Worm (Caenorhabditis elegans) whole organism, L3 larva: ENCODE measurements around the gene ztf-31.
A peak's percentile ranks its signal among the peaks of the same experiment; 100 is the strongest.

ENCODE experiments used
- R02D3.7 ChIP-seq: fragments of 150-350 bp; optimal IDR thresholded peaks from 2 replicates; lab custom pipeline; 2014; ENCODE audit warnings: missing biosample characterization, missing genetic modification characterization
- ZK546.5 ChIP-seq: sonication (generic microtip); optimal IDR thresholded peaks from 2 replicates; lab custom pipeline; 2017; ENCODE audit warnings: missing biosample characterization, missing genetic modification characterization
- aly-2 ChIP-seq: fragments of 150-350 bp; optimal IDR thresholded peaks from 2 replicates; lab custom pipeline; 2014; ENCODE audit warnings: missing biosample characterization, missing genetic modification characterization
- ama-1 ChIP-seq: fragments of 150-350 bp; optimal IDR thresholded peaks from 2 replicates; lab custom pipeline; 2018
- ceh-16 ChIP-seq: sonication (generic microtip); optimal IDR thresholded peaks from 2 replicates; lab custom pipeline; 2017; ENCODE audit warnings: missing biosample characterization, missing genetic modification characterization
- ceh-28 ChIP-seq: fragments of 150-350 bp; optimal IDR thresholded peaks from 2 replicates; lab custom pipeline; 2014; ENCODE audit warnings: missing biosample characterization, missing genetic modification reagents, missing genetic modification characterization
- daf-12 ChIP-seq: fragments of 150-350 bp; optimal IDR thresholded peaks from 2 replicates; lab custom pipeline; 2014; ENCODE audit warnings: missing biosample characterization, missing genetic modification reagents, missing genetic modification characterization
- egl-27 ChIP-seq: sonication (generic microtip); optimal IDR thresholded peaks from 4 replicates; lab custom pipeline; 2017; ENCODE audit warnings: missing biosample characterization, missing genetic modification reagents, missing genetic modification characterization
- egl-5 ChIP-seq: fragments of 150-350 bp; optimal IDR thresholded peaks from 2 replicates; lab custom pipeline; 2017; ENCODE audit warnings: missing biosample characterization, missing genetic modification reagents, missing genetic modification characterization, inconsistent platforms
- elt-1 ChIP-seq: fragments of 150-350 bp; optimal IDR thresholded peaks from 2 replicates; lab custom pipeline; 2014; ENCODE audit warnings: missing biosample characterization, missing genetic modification characterization
- elt-2 ChIP-seq: sonication (generic microtip); optimal IDR thresholded peaks from 2 replicates; lab custom pipeline; 2016; ENCODE audit warnings: missing genetic modification reagents, mild to moderate bottlenecking, missing genetic modification characterization, missing compliant biosample characterization
- elt-3 ChIP-seq, 3 experiments: fragments of 150-350 bp in 1 of 3; sonication (generic microtip) in 2 of 3; optimal IDR thresholded peaks; 2 replicates in 2 of 3; 4 replicates in 1 of 3; lab custom pipeline; 2014 to 2017; ENCODE audit warnings: missing biosample characterization in 3 of 3, missing genetic modification characterization in 3 of 3
- eor-1 ChIP-seq, 2 experiments: fragments of 150-350 bp; optimal IDR thresholded peaks; 2 replicates each; lab custom pipeline; 2014 to 2018; ENCODE audit warnings: missing biosample characterization in 2 of 2, missing genetic modification characterization in 2 of 2
- fkh-10 ChIP-seq: sonication (generic microtip); optimal IDR thresholded peaks from 2 replicates; lab custom pipeline; 2017; ENCODE audit warnings: missing biosample characterization, missing genetic modification reagents, missing genetic modification characterization
- fkh-2 ChIP-seq: fragments of 150-350 bp; optimal IDR thresholded peaks from 2 replicates; lab custom pipeline; 2014; ENCODE audit warnings: missing biosample characterization, missing genetic modification reagents, missing genetic modification characterization
- fos-1 ChIP-seq: fragments of 150-350 bp; optimal IDR thresholded peaks from 2 replicates; lab custom pipeline; 2014; ENCODE audit warnings: missing biosample characterization, missing genetic modification characterization
- hmg-11 ChIP-seq: sonication (generic microtip); optimal IDR thresholded peaks from 2 replicates; lab custom pipeline; 2016; ENCODE audit warnings: missing genetic modification characterization, missing compliant biosample characterization
- jun-1 ChIP-seq: fragments of 150-350 bp; optimal IDR thresholded peaks from 2 replicates; lab custom pipeline; 2014; ENCODE audit warnings: missing biosample characterization, missing genetic modification reagents, missing genetic modification characterization
- lin-39 ChIP-seq: fragments of 150-350 bp; optimal IDR thresholded peaks from 2 replicates; lab custom pipeline; 2018; ENCODE audit warnings: missing biosample characterization, missing genetic modification reagents, missing genetic modification characterization
- lsy-12 ChIP-seq: sonication (generic microtip); optimal IDR thresholded peaks from 2 replicates; lab custom pipeline; 2016; ENCODE audit warnings: mild to moderate bottlenecking, missing genetic modification characterization, missing compliant biosample characterization
- mdl-1 ChIP-seq: fragments of 150-350 bp; optimal IDR thresholded peaks from 2 replicates; lab custom pipeline; 2014; ENCODE audit warnings: missing biosample characterization, missing genetic modification characterization
- mml-1 ChIP-seq: fragments of 150-350 bp; sonication (generic microtip); optimal IDR thresholded peaks from 3 replicates; lab custom pipeline; 2014; ENCODE audit warnings: missing biosample characterization, missing genetic modification characterization
- nhr-11 ChIP-seq: fragments of 150-350 bp; optimal IDR thresholded peaks from 2 replicates; lab custom pipeline; 2014; ENCODE audit warnings: missing biosample characterization, missing genetic modification characterization
- nhr-23 ChIP-seq: fragments of 150-350 bp; optimal IDR thresholded peaks from 2 replicates; lab custom pipeline; 2014; ENCODE audit warnings: missing biosample characterization, missing genetic modification reagents, missing genetic modification characterization
- nhr-237 ChIP-seq: fragments of 150-350 bp; optimal IDR thresholded peaks from 2 replicates; lab custom pipeline; 2014; ENCODE audit warnings: missing biosample characterization, missing genetic modification characterization
- nhr-25 ChIP-seq: sonication (generic microtip); optimal IDR thresholded peaks from 2 replicates; lab custom pipeline; 2017; ENCODE audit warnings: missing biosample characterization, missing genetic modification characterization
- nhr-43 ChIP-seq: sonication (generic microtip); optimal IDR thresholded peaks from 2 replicates; lab custom pipeline; 2016; ENCODE audit warnings: mild to moderate bottlenecking, missing genetic modification characterization, missing compliant biosample characterization; ENCODE audit not compliant: poor library complexity, severe bottlenecking
- nhr-67 ChIP-seq: fragments of 150-350 bp; optimal IDR thresholded peaks from 2 replicates; lab custom pipeline; 2014; ENCODE audit warnings: missing biosample characterization, missing genetic modification characterization
- nhr-76 ChIP-seq: fragments of 150-350 bp; sonication (generic microtip); optimal IDR thresholded peaks from 5 replicates; lab custom pipeline; 2014; ENCODE audit warnings: missing biosample characterization, missing genetic modification characterization
- nhr-77 ChIP-seq: fragments of 150-350 bp; optimal IDR thresholded peaks from 2 replicates; lab custom pipeline; 2014; ENCODE audit warnings: missing biosample characterization, missing genetic modification characterization
- pqm-1 ChIP-seq: fragments of 150-350 bp; optimal IDR thresholded peaks from 2 replicates; lab custom pipeline; 2017; ENCODE audit warnings: missing biosample characterization, missing genetic modification characterization, inconsistent platforms
- sea-2 ChIP-seq: fragments of 150-350 bp; sonication (generic microtip); optimal IDR thresholded peaks from 4 replicates; lab custom pipeline; 2014; ENCODE audit warnings: missing biosample characterization, missing genetic modification reagents, missing genetic modification characterization
- skn-1 ChIP-seq: fragments of 150-350 bp; optimal IDR thresholded peaks from 2 replicates; lab custom pipeline; 2014; ENCODE audit warnings: missing biosample characterization, missing genetic modification characterization
- tbx-2 ChIP-seq: sonication (generic microtip); optimal IDR thresholded peaks from 2 replicates; lab custom pipeline; 2016; ENCODE audit warnings: mild to moderate bottlenecking, missing genetic modification characterization, missing compliant biosample characterization
- unc-39 ChIP-seq: sonication (generic microtip); optimal IDR thresholded peaks from 4 replicates; lab custom pipeline; 2017; ENCODE audit warnings: missing biosample characterization, missing genetic modification characterization
- ztf-11 ChIP-seq: fragments of 150-350 bp; optimal IDR thresholded peaks from 2 replicates; lab custom pipeline; 2014; ENCODE audit warnings: missing biosample characterization, missing genetic modification characterization

Gene ztf-31

DNA sequence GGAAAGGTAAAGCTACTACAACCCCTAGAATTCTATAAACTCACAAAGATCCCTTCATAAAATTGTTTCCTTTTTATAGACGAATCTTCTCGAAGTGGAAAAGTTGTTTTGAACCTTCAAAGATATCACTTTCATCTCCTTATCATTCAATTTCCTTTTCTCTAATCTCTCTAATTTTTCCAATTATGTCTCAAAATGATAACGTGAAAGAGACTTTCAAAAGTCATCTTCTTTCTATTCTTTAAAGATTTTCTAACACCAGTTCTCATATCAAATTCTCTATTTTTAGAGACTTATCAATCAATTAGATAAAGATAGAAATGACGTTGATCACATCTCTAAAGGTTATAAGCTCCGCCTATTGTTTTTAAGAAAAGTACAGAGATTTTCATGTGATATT is 41.7 kb upstream of the ztf-31 start:
- TF ChIP-seq eor-1 (tag; optimal IDR thresholded peaks at IDR 0.05; lab: Kevin White, UChicago): no peak
- no peak for TF ChIP-seq nhr-67 (tag; lab: Kevin White, UChicago)
- no peak for TF ChIP-seq R02D3.7 (tag; lab: Kevin White, UChicago)
- no peak for TF ChIP-seq mdl-1 (tag; lab: Kevin White, UChicago)
- TF ChIP-seq nhr-23 (tag; lab: Kevin White, UChicago): peak; percentile 47
- TF ChIP-seq fkh-2: no peak
- peak; percentile 32 for TF ChIP-seq nhr-43 (tag; lab: Kevin White, UChicago)
- TF ChIP-seq lsy-12: no peak
- TF ChIP-seq nhr-25 (tag; lab: Kevin White, UChicago): peak; percentile 5
- TF ChIP-seq egl-5 (tag; lab: Kevin White, UChicago): no peak

DNA sequence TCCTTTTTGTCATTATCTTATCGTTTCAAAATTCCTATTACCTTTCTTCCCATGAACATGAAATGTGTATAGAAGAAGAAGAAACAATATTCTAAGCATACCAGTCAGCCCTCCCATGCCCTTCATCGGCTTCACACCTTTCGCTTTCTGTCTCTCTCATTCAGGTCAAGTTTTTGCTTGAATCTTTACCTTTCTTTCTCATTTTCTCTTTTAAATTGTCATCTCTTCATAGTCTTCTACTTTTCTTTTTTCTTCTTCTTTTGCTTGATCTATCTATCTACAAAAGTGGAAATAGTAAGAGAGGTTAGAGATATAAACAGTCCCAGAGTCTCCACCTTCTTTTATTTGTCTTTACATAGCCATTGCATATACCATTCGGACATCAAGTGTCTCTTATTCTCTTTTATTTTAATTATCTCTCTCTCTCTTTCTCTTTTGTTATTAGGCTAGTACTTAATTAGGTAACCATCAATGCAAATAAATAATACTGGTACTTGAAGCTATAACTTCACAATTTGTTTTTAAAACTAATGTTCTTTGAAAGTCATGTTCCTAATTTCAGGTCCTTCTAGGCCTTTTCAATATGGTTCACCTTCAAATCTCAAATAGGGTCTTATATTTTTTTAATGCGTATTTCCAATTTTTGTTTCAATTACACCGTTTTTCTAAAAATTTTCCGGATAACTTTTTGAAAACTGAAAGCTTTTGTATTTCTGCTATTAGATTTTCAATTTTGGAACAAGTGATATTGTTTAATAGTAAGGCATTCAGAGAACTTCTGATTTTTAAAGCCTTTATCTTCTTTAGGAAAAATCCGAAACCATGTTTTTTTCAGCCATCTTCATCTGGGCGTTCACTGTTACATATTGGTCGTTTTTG is 39.5 kb upstream of the ztf-31 start, which contains the start of gene dpy-31:
dpy-31 (plus strand) TSS at position 829 of the 879 bp plus-strand sequence.
- TF ChIP-seq fkh-10 (no peak), ZK546.5 (tag; lab: Kevin White, UChicago) (no peak), tbx-2 (no peak), egl-27 (tag; lab: Kevin White, UChicago) (no peak), hmg-11 (tag; lab: Kevin White, UChicago) (no peak), elt-1 (tag; lab: Kevin White, UChicago) (no peak), lin-39 (tag; lab: Kevin White, UChicago) (no peak), skn-1 (tag; lab: Kevin White, UChicago) (no peak), mml-1 (tag; lab: Kevin White, UChicago) (no peak), ama-1 (lab: Kevin White, UChicago) (no peak), nhr-43 (tag; lab: Kevin White, UChicago) (peak; percentile 62), daf-12 (no peak), elt-2 (tag; lab: Kevin White, UChicago) (no peak), nhr-76 (no peak), nhr-25 (tag; lab: Kevin White, UChicago) (peak; percentile 80), nhr-11 (no peak), eor-1 (tag; optimal IDR thresholded peaks at IDR 0.05; lab: Kevin White, UChicago) (no peak), ztf-11 (tag; lab: Kevin White, UChicago) (no peak), ceh-16 (tag; lab: Kevin White, UChicago) (no peak), aly-2 (tag; lab: Kevin White, UChicago) (no peak), nhr-237 (tag; lab: Kevin White, UChicago) (no peak), sea-2 (GFP tag; lab: Kevin White, UChicago) (no peak), pqm-1 (tag; lab: Kevin White, UChicago) (no peak), elt-3 (tag; optimal IDR thresholded peaks at IDR 0.05; lab: Kevin White, UChicago) (peak in 1 of 3 experiments; percentile 47), unc-39 (tag; lab: Kevin White, UChicago) (no peak), nhr-77 (tag; lab: Kevin White, UChicago) (no peak), nhr-23 (tag; lab: Kevin White, UChicago) (peak; percentile 89), R02D3.7 (tag; lab: Kevin White, UChicago) (no peak), fos-1 (no peak), jun-1 (tag; lab: Kevin White, UChicago) (no peak)

DNA sequence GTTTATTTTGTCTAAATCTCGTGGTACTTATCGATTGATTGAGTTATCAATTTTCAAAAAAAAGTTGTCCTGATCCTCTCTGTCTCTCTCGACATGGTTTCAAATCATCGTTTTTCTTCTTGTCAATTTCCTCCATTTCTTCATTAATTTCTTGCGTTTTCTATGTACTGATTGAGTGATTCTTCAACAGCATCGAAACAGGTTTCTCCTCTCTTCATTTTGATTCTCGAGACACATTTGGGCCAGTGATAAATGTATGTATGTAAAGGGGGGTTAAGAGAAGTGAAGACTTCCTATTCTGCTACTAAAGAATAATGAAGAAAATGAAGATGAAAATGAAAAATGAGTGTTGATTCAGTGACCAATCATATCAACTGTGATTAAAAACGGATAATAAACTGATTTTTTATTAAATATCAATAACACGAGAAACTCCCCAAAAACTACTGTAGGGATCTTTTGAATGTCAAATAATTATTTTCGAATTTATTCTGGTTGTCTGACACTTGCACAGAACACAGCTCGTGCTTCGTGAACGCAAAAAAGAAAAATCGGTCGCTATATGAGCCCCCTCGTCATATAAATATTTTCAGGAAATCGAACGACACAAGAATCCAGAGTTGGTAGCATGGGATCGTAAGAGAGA is 37.9 kb upstream of the ztf-31 start:
- TF ChIP-seq elt-3 (tag; optimal IDR thresholded peaks at IDR 0.05; lab: Kevin White, UChicago) (peak in 1 of 3 experiments; percentile 44), nhr-25 (tag; lab: Kevin White, UChicago) (peak; percentile 58), ceh-28 (tag; lab: Kevin White, UChicago) (peak; percentile 49), eor-1 (tag; optimal IDR thresholded peaks at IDR 0.05; lab: Kevin White, UChicago) (no peak), nhr-23 (tag; lab: Kevin White, UChicago) (peak; percentile 68), egl-5 (tag; lab: Kevin White, UChicago) (no peak), nhr-67 (tag; lab: Kevin White, UChicago) (no peak), pqm-1 (tag; lab: Kevin White, UChicago) (no peak), mdl-1 (tag; lab: Kevin White, UChicago) (no peak), lsy-12 (peak; percentile 5)
